Worm (Caenorhabditis elegans) whole organism, L2 larva: ENCODE measurements around the gene ptp-5.1.

Source experiments
- R02D3.7 ChIP-seq: fragments of 150-350 bp; optimal IDR thresholded peaks from 2 replicates; lab custom pipeline; 2014; ENCODE audit warnings: missing biosample characterization, missing genetic modification characterization
- fos-1 ChIP-seq: fragments of 150-350 bp; optimal IDR thresholded peaks from 2 replicates; lab custom pipeline; 2014; ENCODE audit warnings: missing biosample characterization, missing genetic modification characterization
- lin-13 ChIP-seq: fragments of 150-350 bp; optimal IDR thresholded peaks from 2 replicates; lab custom pipeline; 2014; ENCODE audit warnings: missing biosample characterization, missing genetic modification reagents, missing genetic modification characterization
- lin-39 ChIP-seq: fragments of 150-350 bp; optimal IDR thresholded peaks from 2 replicates; lab custom pipeline; 2014; ENCODE audit warnings: missing biosample characterization, missing genetic modification reagents, missing genetic modification characterization
- mab-5 ChIP-seq: fragments of 150-350 bp; optimal IDR thresholded peaks from 2 replicates; lab custom pipeline; 2014; ENCODE audit warnings: missing biosample characterization, missing genetic modification characterization
- nhr-12 ChIP-seq: fragments of 150-350 bp; optimal IDR thresholded peaks from 2 replicates; lab custom pipeline; 2014; ENCODE audit warnings: missing biosample characterization, missing genetic modification characterization
- nhr-237 ChIP-seq: fragments of 150-350 bp; optimal IDR thresholded peaks from 2 replicates; lab custom pipeline; 2014; ENCODE audit warnings: missing biosample characterization, missing genetic modification characterization
- nhr-25 ChIP-seq: fragments of 150-350 bp; sonication (generic microtip); optimal IDR thresholded peaks from 3 replicates; lab custom pipeline; 2014; ENCODE audit warnings: missing biosample characterization, missing genetic modification characterization
- unc-39 ChIP-seq: fragments of 150-350 bp; optimal IDR thresholded peaks from 2 replicates; lab custom pipeline; 2014; ENCODE audit warnings: missing biosample characterization, missing genetic modification characterization
- unc-62 ChIP-seq: fragments of 150-350 bp; optimal IDR thresholded peaks from 2 replicates; lab custom pipeline; 2014; ENCODE audit warnings: missing biosample characterization, missing genetic modification reagents, missing genetic modification characterization
- zag-1 ChIP-seq: fragments of 150-350 bp; optimal IDR thresholded peaks from 2 replicates; lab custom pipeline; 2014; ENCODE audit warnings: missing biosample characterization, missing genetic modification characterization
- ztf-4 ChIP-seq: fragments of 150-350 bp; optimal IDR thresholded peaks from 2 replicates; lab custom pipeline; 2014; ENCODE audit warnings: missing biosample characterization, missing genetic modification characterization

DNA sequence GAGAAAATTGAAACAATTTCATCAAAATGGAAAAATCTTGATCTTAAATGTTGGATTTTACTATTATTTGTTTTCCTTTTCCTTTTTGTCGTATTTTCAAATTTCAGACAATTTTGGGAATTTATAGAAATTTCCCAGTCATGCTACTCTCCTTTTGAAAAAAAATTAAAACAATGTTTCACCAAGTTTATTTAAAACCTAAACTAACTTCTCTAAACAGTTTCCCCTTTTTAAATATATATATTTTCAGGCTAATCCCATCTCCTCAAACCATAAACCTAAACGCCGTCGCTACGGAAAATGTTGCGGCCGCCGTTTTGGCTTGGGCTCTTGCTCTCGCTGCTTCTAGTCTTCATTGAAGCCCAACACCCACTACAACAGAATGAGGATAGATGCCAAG is 6.9 kb downstream of the ptp-5.1 start, which contains the start of gene lam-1:
- TF ChIP-seq unc-39 (tag; lab: Kevin White, UChicago) (no peak), zag-1 (tag; lab: Kevin White, UChicago) (no peak), unc-62 (GFP tag; lab: Kevin White, UChicago) (no peak), fos-1 (tag; lab: Kevin White, UChicago) (no peak), nhr-12 (tag; lab: Kevin White, UChicago) (no peak), nhr-25 (tag; lab: Kevin White, UChicago) (no peak), ztf-4 (tag; lab: Kevin White, UChicago) (no peak), lin-13 (GFP tag; lab: Kevin White, UChicago) (no peak), nhr-237 (tag; lab: Kevin White, UChicago) (no peak), lin-39 (tag; lab: Kevin White, UChicago) (no peak), R02D3.7 (tag; lab: Kevin White, UChicago) (no peak), mab-5 (no peak)
